Fruit fly (Drosophila melanogaster) whole organism, embryonic: ENCODE measurements around the gene CG15480.

Experiments used
- Adf1 ChIP-seq: fragments of 200-800 bp; sonication (Bioruptor generic); IDR thresholded peaks from 2 replicates; pipeline ENCODE4 v1.3.6; 2022; ENCODE audit warnings: missing biosample characterization, missing genetic modification characterization
- Antp ChIP-seq: fragments of 200-800 bp; sonication (Bioruptor generic); optimal IDR thresholded peaks from 3 replicates; lab custom pipeline; 2016; ENCODE audit warnings: missing biosample characterization, missing genetic modification characterization
- CG10147 ChIP-seq: fragments of 200-800 bp; sonication (Bioruptor generic); optimal IDR thresholded peaks from 2 replicates; lab custom pipeline; 2019; ENCODE audit warnings: missing biosample characterization, mild to moderate bottlenecking, missing genetic modification characterization, moderate library complexity
- CG10267 ChIP-seq: fragments of 200-800 bp; sonication (Bioruptor generic); optimal IDR thresholded peaks from 2 replicates; lab custom pipeline; 2018; ENCODE audit warnings: missing biosample characterization, mild to moderate bottlenecking, missing genetic modification characterization, moderate library complexity
- CG12071 ChIP-seq: fragments of 200-800 bp; sonication (Bioruptor generic); optimal IDR thresholded peaks from 3 replicates; lab custom pipeline; 2018; ENCODE audit warnings: missing biosample characterization, mild to moderate bottlenecking, missing genetic modification characterization
- CG13624 ChIP-seq: fragments of 200-800 bp; sonication (Bioruptor generic); optimal IDR thresholded peaks from 2 replicates; lab custom pipeline; 2016; ENCODE audit warnings: missing biosample characterization, missing genetic modification characterization
- CG14441 ChIP-seq: fragments of 200-800 bp; sonication (Bioruptor generic); IDR thresholded peaks from 2 replicates; pipeline ENCODE4 v1.3.6; 2022; ENCODE audit warnings: missing biosample characterization, missing genetic modification characterization
- CG1603 ChIP-seq: fragments of 200-800 bp; sonication (Bioruptor generic); optimal IDR thresholded peaks from 2 replicates; lab custom pipeline; 2019; ENCODE audit warnings: missing biosample characterization, mild to moderate bottlenecking, missing genetic modification characterization, moderate library complexity
- CG17186 ChIP-seq: fragments of 200-800 bp; sonication (Bioruptor generic); optimal IDR thresholded peaks from 3 replicates; lab custom pipeline; 2017; ENCODE audit warnings: missing biosample characterization, missing genetic modification reagents, missing genetic modification characterization
- CG17328 ChIP-seq: fragments of 200-800 bp; sonication (Bioruptor generic); IDR thresholded peaks from 2 replicates; pipeline ENCODE4 v1.3.6; 2022; ENCODE audit warnings: missing biosample characterization, missing genetic modification characterization
- CG17912 ChIP-seq: fragments of 200-800 bp; sonication (Bioruptor generic); optimal IDR thresholded peaks from 2 replicates; lab custom pipeline; 2018; ENCODE audit warnings: missing biosample characterization, mild to moderate bottlenecking, missing genetic modification characterization
- CG18599 ChIP-seq: fragments of 200-800 bp; sonication (Bioruptor generic); optimal IDR thresholded peaks from 3 replicates; lab custom pipeline; 2017; ENCODE audit warnings: missing biosample characterization, missing genetic modification characterization, mild to moderate bottlenecking, moderate library complexity, missing genetic modification reagents
- CG18764 ChIP-seq: fragments of 200-800 bp; sonication (Bioruptor generic); optimal IDR thresholded peaks from 3 replicates; lab custom pipeline; 2016; ENCODE audit warnings: missing biosample characterization, missing genetic modification characterization
- CG32767 ChIP-seq: fragments of 200-800 bp; sonication (Bioruptor generic); IDR thresholded peaks from 2 replicates; pipeline ENCODE4 v1.3.6; 2022; ENCODE audit warnings: missing biosample characterization, missing genetic modification characterization
- CG34422 ChIP-seq: fragments of 200-800 bp; sonication (Bioruptor generic); IDR thresholded peaks from 3 replicates; pipeline ENCODE4 v1.3.6; 2022; ENCODE audit warnings: missing biosample characterization, missing genetic modification characterization
- CG4707 ChIP-seq: fragments of 200-800 bp; sonication (Bioruptor generic); optimal IDR thresholded peaks from 2 replicates; lab custom pipeline; 2018; ENCODE audit warnings: missing biosample characterization, mild to moderate bottlenecking, missing genetic modification characterization, moderate library complexity
- CG6254 ChIP-seq: fragments of 200-800 bp; sonication (Bioruptor generic); optimal IDR thresholded peaks from 3 replicates; lab custom pipeline; 2017; ENCODE audit warnings: mild to moderate bottlenecking, missing biosample characterization, missing genetic modification reagents, missing genetic modification characterization
- CG6854 ChIP-seq: fragments of 200-800 bp; sonication (Bioruptor generic); optimal IDR thresholded peaks from 3 replicates; lab custom pipeline; 2017; ENCODE audit warnings: missing biosample characterization, mild to moderate bottlenecking, missing genetic modification characterization
- CG7987 ChIP-seq: fragments of 200-800 bp; sonication (Bioruptor generic); optimal IDR thresholded peaks from 2 replicates; lab custom pipeline; 2018; ENCODE audit warnings: missing biosample characterization, mild to moderate bottlenecking, missing genetic modification characterization, moderate library complexity
- Camta ChIP-seq: fragments of 200-800 bp; sonication (Bioruptor generic); optimal IDR thresholded peaks from 2 replicates; lab custom pipeline; 2016; ENCODE audit warnings: missing biosample characterization, missing genetic modification characterization
- Dip3 ChIP-seq: fragments of 200-800 bp; sonication (Bioruptor generic); optimal IDR thresholded peaks from 3 replicates; lab custom pipeline; 2016; ENCODE audit warnings: missing biosample characterization, missing genetic modification characterization
- Drgx ChIP-seq: fragments of 200-800 bp; sonication (Bioruptor generic); IDR thresholded peaks from 2 replicates; pipeline ENCODE4 v1.3.6; 2022; ENCODE audit warnings: missing biosample characterization, missing genetic modification characterization
- Eip74EF ChIP-seq, 2 experiments: fragments of 200-800 bp in 1 of 2; fragments of >200 bp in 1 of 2; sonication (Bioruptor generic) in 1 of 2; optimal IDR thresholded peaks; 2 replicates each; lab custom pipeline; 2017 to 2019; ENCODE audit warnings: missing biosample characterization in 2 of 2, missing genetic modification characterization in 2 of 2, mild to moderate bottlenecking in 1 of 2, moderate library complexity in 1 of 2
- HLH3B ChIP-seq: fragments of 200-800 bp; sonication (Bioruptor generic); IDR thresholded peaks from 2 replicates; pipeline ENCODE4 v1.3.6; 2022; ENCODE audit warnings: missing biosample characterization, missing genetic modification characterization
- Hr51 ChIP-seq, 2 experiments: fragments of 200-800 bp; sonication (Bioruptor generic); optimal IDR thresholded peaks; 2 replicates in 1 of 2; 3 replicates in 1 of 2; lab custom pipeline; 2016 to 2018; ENCODE audit warnings: missing biosample characterization in 2 of 2, missing genetic modification characterization in 2 of 2, mild to moderate bottlenecking in 1 of 2, moderate library complexity in 1 of 2
- Lhr ChIP-seq: fragments of 200-800 bp; sonication (Bioruptor generic); optimal IDR thresholded peaks from 3 replicates; lab custom pipeline; 2017; ENCODE audit warnings: mild to moderate bottlenecking, missing biosample characterization, missing genetic modification reagents, missing genetic modification characterization
- MTF-1 ChIP-seq: fragments of 200-800 bp; sonication (Bioruptor generic); optimal IDR thresholded peaks from 2 replicates; lab custom pipeline; 2018; ENCODE audit warnings: missing biosample characterization, mild to moderate bottlenecking, missing genetic modification characterization, borderline replicate concordance
- Oli ChIP-seq: fragments of 200-800 bp; sonication (Bioruptor generic); optimal IDR thresholded peaks from 2 replicates; lab custom pipeline; 2018; ENCODE audit warnings: missing biosample characterization, mild to moderate bottlenecking, missing genetic modification characterization, moderate library complexity
- Optix ChIP-seq: fragments of 200-800 bp; sonication (Bioruptor generic); IDR thresholded peaks from 3 replicates; pipeline ENCODE4 v1.3.6; 2022; ENCODE audit warnings: missing biosample characterization, missing genetic modification characterization
- PHDP ChIP-seq: fragments of 200-800 bp; sonication (Bioruptor generic); optimal IDR thresholded peaks from 3 replicates; lab custom pipeline; 2018; ENCODE audit warnings: missing biosample characterization, mild to moderate bottlenecking, missing genetic modification characterization, moderate library complexity
- Rfx ChIP-seq: fragments of 200-800 bp; sonication (Bioruptor generic); IDR thresholded peaks from 2 replicates; pipeline ENCODE4 v1.3.6; 2022; ENCODE audit warnings: missing biosample characterization, missing genetic modification characterization
- Taf1 ChIP-seq: fragments of 200-800 bp; sonication (Bioruptor generic); IDR thresholded peaks from 2 replicates; pipeline ENCODE4 v1.3.6; 2022; ENCODE audit warnings: missing biosample characterization, missing genetic modification characterization
- Vsx1 ChIP-seq: fragments of 200-800 bp; sonication (Bioruptor generic); optimal IDR thresholded peaks from 2 replicates; lab custom pipeline; 2017; ENCODE audit warnings: missing biosample characterization, mild to moderate bottlenecking, missing genetic modification characterization, missing genetic modification reagents
- YL-1 ChIP-seq: fragments of 200-800 bp; sonication (Bioruptor generic); optimal IDR thresholded peaks from 3 replicates; lab custom pipeline; 2017; ENCODE audit warnings: missing biosample characterization, mild to moderate bottlenecking, missing genetic modification characterization
- chif ChIP-seq, 2 experiments: fragments of 200-800 bp; sonication (Bioruptor generic); optimal IDR thresholded peaks; 3 replicates each; lab custom pipeline; 2016; ENCODE audit warnings: missing biosample characterization in 2 of 2, missing genetic modification characterization in 2 of 2
- chm ChIP-seq: fragments of 200-800 bp; sonication (Bioruptor generic); IDR thresholded peaks from 2 replicates; pipeline ENCODE4 v1.3.6; 2022; ENCODE audit warnings: missing biosample characterization, missing genetic modification characterization
- ewg ChIP-seq: fragments of 200-800 bp; sonication (Bioruptor generic); optimal IDR thresholded peaks from 3 replicates; lab custom pipeline; 2017; ENCODE audit warnings: mild to moderate bottlenecking, missing biosample characterization, missing genetic modification reagents, missing genetic modification characterization
- gcm ChIP-seq: fragments of 200-800 bp; sonication (Bioruptor generic); optimal IDR thresholded peaks from 2 replicates; lab custom pipeline; 2019; ENCODE audit warnings: missing biosample characterization, mild to moderate bottlenecking, missing genetic modification characterization, moderate library complexity
- gt ChIP-seq: fragments of 200-800 bp; sonication (Bioruptor generic); IDR thresholded peaks from 2 replicates; pipeline ENCODE4 v1.3.6; 2022; ENCODE audit warnings: missing biosample characterization, missing genetic modification characterization
- h ChIP-seq: fragments of >200 bp; optimal IDR thresholded peaks from 2 replicates; lab custom pipeline; 2017
- knrl ChIP-seq: fragments of 200-800 bp; sonication (Bioruptor generic); IDR thresholded peaks from 3 replicates; pipeline ENCODE4 v1.3.6; 2022; ENCODE audit warnings: missing biosample characterization, missing genetic modification characterization; ENCODE audit not compliant: partially characterized antibody
- lab ChIP-seq: fragments of 200-800 bp; sonication (Bioruptor generic); optimal IDR thresholded peaks from 3 replicates; lab custom pipeline; 2017; ENCODE audit warnings: missing biosample characterization, missing genetic modification characterization, mild to moderate bottlenecking, moderate library complexity, missing genetic modification reagents
- oc ChIP-seq: fragments of 200-800 bp; sonication (Bioruptor generic); optimal IDR thresholded peaks from 2 replicates; lab custom pipeline; 2018; ENCODE audit warnings: missing biosample characterization, mild to moderate bottlenecking, missing genetic modification characterization, moderate library complexity
- org-1 ChIP-seq: fragments of 200-800 bp; sonication (Bioruptor generic); optimal IDR thresholded peaks from 2 replicates; lab custom pipeline; 2017; ENCODE audit warnings: missing biosample characterization, missing genetic modification characterization
- pros ChIP-seq: fragments of 200-800 bp; sonication (Bioruptor generic); optimal IDR thresholded peaks from 3 replicates; lab custom pipeline; 2019; ENCODE audit warnings: missing biosample characterization, mild to moderate bottlenecking, missing genetic modification characterization, moderate library complexity
- salm ChIP-seq: fragments of 200-800 bp; sonication (Bioruptor generic); optimal IDR thresholded peaks from 2 replicates; lab custom pipeline; 2018; ENCODE audit warnings: missing biosample characterization, mild to moderate bottlenecking, missing genetic modification characterization
- sr ChIP-seq: fragments of 200-800 bp; sonication (Bioruptor generic); IDR thresholded peaks from 3 replicates; pipeline ENCODE4 v1.3.6; 2022; ENCODE audit warnings: missing biosample characterization, missing genetic modification characterization
- ttk ChIP-seq: fragments of 200-800 bp; sonication (Bioruptor generic); IDR thresholded peaks from 2 replicates; pipeline ENCODE4 v2.1.2; 2022; ENCODE audit warnings: missing biosample characterization, missing genetic modification characterization
- z ChIP-seq: fragments of 200-800 bp; sonication (Bioruptor generic); IDR thresholded peaks from 3 replicates; pipeline ENCODE4 v1.3.6; 2022; ENCODE audit warnings: missing biosample characterization, missing genetic modification characterization

CG15480 gene

dm6 chr2L:13205256-13205655, 19.8 kb downstream of the CG15480 start (continued):
- peak; percentile 23 for TF ChIP-seq CG13624 (GFP tag; lab: Kevin White, UChicago)
- TF ChIP-seq Hr51 (GFP tag; optimal IDR thresholded peaks at IDR 0.05; lab: Kevin White, UChicago) = no peak
- TF ChIP-seq knrl (GFP tag; lab: Robert Waterston, UW) = no peak
- peak; percentile 45 for TF ChIP-seq pros (GFP tag; lab: Kevin White, UChicago)
- no peak for TF ChIP-seq gt (GFP tag; lab: Robert Waterston, UW)
- TF ChIP-seq CG6854 (GFP tag; lab: Kevin White, UChicago) = peak; percentile 63
- peak; percentile 19; the same call in 1 of the 2 replicates for TF ChIP-seq Rfx (GFP tag; lab: Robert Waterston, UW)
- no peak for TF ChIP-seq CG17186
- TF ChIP-seq h (lab: Kevin White, UChicago) = no peak
- TF ChIP-seq CG1603 (tag; lab: Kevin White, UChicago) = peak; percentile 20
- TF ChIP-seq chif (GFP tag; optimal IDR thresholded peaks at IDR 0.05; lab: Kevin White, UChicago) = peak in 1 of 2 experiments; percentile 8
- TF ChIP-seq CG4707 = peak; percentile 55
- no peak for TF ChIP-seq CG18764 (GFP tag; lab: Kevin White, UChicago)
- TF ChIP-seq CG34422 (GFP tag; lab: Robert Waterston, UW) = peak; percentile 70; the same call in 1 of the 3 replicates
- TF ChIP-seq CG17328 (GFP tag; lab: Robert Waterston, UW) = peak; percentile 52; the same call in 1 of the 2 replicates
- TF ChIP-seq YL-1 = peak; percentile 2
- peak; percentile 17 for TF ChIP-seq lab (GFP tag; lab: Kevin White, UChicago)
- TF ChIP-seq Antp (GFP tag; lab: Kevin White, UChicago) = peak; percentile 12
- TF ChIP-seq Drgx (GFP tag; lab: Robert Waterston, UW) = peak; percentile 45; the same call in 1 of the 2 replicates
- peak; percentile 61 for TF ChIP-seq CG12071 (GFP tag; lab: Kevin White, UChicago)
- peak; percentile 59; the same call in 1 of the 2 replicates for TF ChIP-seq CG32767
- peak; percentile 3 for TF ChIP-seq CG10147
- no peak for TF ChIP-seq oc (tag; lab: Kevin White, UChicago)
- peak; percentile 36 for TF ChIP-seq MTF-1 (GFP tag; lab: Kevin White, UChicago)
- no peak for TF ChIP-seq ttk
- no peak for TF ChIP-seq z (GFP tag; lab: Robert Waterston, UW)
- TF ChIP-seq salm = no peak
- peak in 1 of 2 experiments; percentile 61 for TF ChIP-seq Eip74EF (GFP tag; optimal IDR thresholded peaks at IDR 0.05; lab: Kevin White, UChicago)
- peak; percentile 99 for TF ChIP-seq CG7987 (GFP tag; lab: Kevin White, UChicago)
- TF ChIP-seq CG10267 (tag; lab: Kevin White, UChicago) = no peak
- peak; percentile 6 for TF ChIP-seq org-1 (GFP tag; lab: Kevin White, UChicago)
- 0 out of 2 replicates have a peak, but pooled peaks have one; percentile 3 for TF ChIP-seq CG14441
- no peak for TF ChIP-seq Camta (GFP tag; lab: Kevin White, UChicago)
- peak; percentile 41 for TF ChIP-seq CG17912 (GFP tag; lab: Kevin White, UChicago)
- peak; percentile 25 for TF ChIP-seq Vsx1 (GFP tag; lab: Kevin White, UChicago)
- peak; percentile 30; the same call in 1 of the 2 replicates for TF ChIP-seq HLH3B
- peak; percentile 92 for TF ChIP-seq ewg (GFP tag; lab: Kevin White, UChicago)
- TF ChIP-seq Adf1 (GFP tag; lab: Robert Waterston, UW) = peak; percentile 36; the same call in 1 of the 2 replicates
- TF ChIP-seq Dip3 (GFP tag; lab: Kevin White, UChicago) = peak; percentile 22
- 0 out of 2 replicates have a peak, but pooled peaks have one; percentile 21 for TF ChIP-seq chm (GFP tag; lab: Robert Waterston, UW)
- TF ChIP-seq PHDP = peak; percentile 29
- 0 out of 3 replicates have a peak, but pooled peaks have one; percentile 64 for TF ChIP-seq sr
- no peak for TF ChIP-seq Lhr
- 0 out of 3 replicates have a peak, but pooled peaks have one; percentile 15 for TF ChIP-seq Optix (GFP tag; lab: Robert Waterston, UW)
- peak; percentile 76 for TF ChIP-seq gcm
- TF ChIP-seq Taf1 = no peak
- TF ChIP-seq CG18599 (GFP tag; lab: Kevin White, UChicago) = peak; percentile 65
- no peak for TF ChIP-seq Oli
- peak; percentile 60 for TF ChIP-seq CG6254 (GFP tag; lab: Kevin White, UChicago)
